Fruit fly (Drosophila melanogaster): ENCODE measurements around the gene CG34263.

Gene CG34263

DNA sequence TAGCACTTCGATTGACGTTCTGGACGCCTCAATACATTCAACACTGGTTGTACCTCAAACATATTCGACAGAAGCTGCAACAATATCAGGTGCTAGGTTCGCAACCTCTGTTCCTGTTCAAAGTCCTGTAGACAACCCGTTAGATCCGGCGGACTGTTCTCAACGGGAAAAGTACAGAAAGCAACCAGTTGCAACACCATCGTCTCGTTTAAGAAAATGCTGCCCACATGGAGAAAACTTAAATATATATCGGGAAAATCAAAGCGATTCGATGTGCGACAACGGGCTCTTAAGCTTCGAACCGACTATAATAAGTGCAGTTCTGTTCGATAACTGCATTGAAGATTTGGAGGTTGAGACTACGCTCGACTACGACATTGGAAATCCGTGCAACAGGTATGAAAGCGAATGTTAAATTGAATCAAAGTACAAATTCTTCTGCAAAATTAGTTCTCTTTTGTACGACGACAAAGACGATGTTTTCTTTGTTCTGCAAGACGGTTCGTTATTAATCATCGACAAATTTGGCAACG, 17.4 kb downstream of the CG34263 start:
- no peak for TF ChIP-seq Hr38 (GFP tag; optimal IDR thresholded peaks at IDR 0.05)
- no peak for TF ChIP-seq Eip93F (GFP tag; optimal IDR thresholded peaks at IDR 0.05)
- no peak for TF ChIP-seq CG6792 (GFP tag; optimal IDR thresholded peaks at IDR 0.05)
- no peak for TF ChIP-seq CG6854 (GFP tag; optimal IDR thresholded peaks at IDR 0.05)
- no peak for TF ChIP-seq CG6163 (GFP tag; IDR thresholded peaks at IDR 0.05)
- no peak for TF ChIP-seq CG11902 (GFP tag; optimal IDR thresholded peaks at IDR 0.05)
- TF ChIP-seq CG9139 (GFP tag; optimal IDR thresholded peaks at IDR 0.05), result no peak
- no peak for TF ChIP-seq Sox15 (GFP tag; optimal IDR thresholded peaks at IDR 0.05)
- TF ChIP-seq CG32006 (GFP tag; optimal IDR thresholded peaks at IDR 0.05), result no peak
- no peak for TF ChIP-seq spab (GFP tag; optimal IDR thresholded peaks at IDR 0.05)
- TF ChIP-seq Met (GFP tag; optimal IDR thresholded peaks at IDR 0.05), result no peak
- TF ChIP-seq Blimp-1 (GFP tag; optimal IDR thresholded peaks at IDR 0.05), result no peak
- no peak for TF ChIP-seq CG31627 (GFP tag; optimal IDR thresholded peaks at IDR 0.05)
- TF ChIP-seq CG11762 (GFP tag; optimal IDR thresholded peaks at IDR 0.05; ENCODE audit: insufficient read depth), result no peak

dm6 chr3L:247482-248225, 18.1 kb downstream of the CG34263 start, which contains the start of gene mthl14:
Gene mthl14, plus strand, starts transcription at chr3L:247491.
- no peak for TF ChIP-seq CG9139 (GFP tag; optimal IDR thresholded peaks at IDR 0.05)
- peak; percentile 79 for TF ChIP-seq fkh (GFP tag; optimal IDR thresholded peaks at IDR 0.05)

- TF ChIP-seq Gug (GFP tag; IDR thresholded peaks at IDR 0.05), result no peak
- TF ChIP-seq lz (GFP tag; optimal IDR thresholded peaks at IDR 0.05), result peak; percentile 67
- TF ChIP-seq Eip78C (GFP tag), result peak; percentile 91
- no peak for TF ChIP-seq CG6163 (GFP tag; IDR thresholded peaks at IDR 0.05)
- TF ChIP-seq achi (GFP tag; optimal IDR thresholded peaks at IDR 0.05), result peak; percentile 97
- peak; percentile 17 for TF ChIP-seq CG3032 (tag; optimal IDR thresholded peaks at IDR 0.05)
- no peak for TF ChIP-seq Sox102F (GFP tag; optimal IDR thresholded peaks at IDR 0.05)
- no peak for TF ChIP-seq Lpt (GFP tag; optimal IDR thresholded peaks at IDR 0.05)
- peak; percentile 60 for TF ChIP-seq esn (GFP tag; optimal IDR thresholded peaks at IDR 0.05)
- TF ChIP-seq CG6854 (GFP tag; optimal IDR thresholded peaks at IDR 0.05), result peak; percentile 25
Observed at dm6 chr3L:246644-247199, 19.0 kb downstream of the CG34263 start.

- no peak for TF ChIP-seq Eip93F (GFP tag; optimal IDR thresholded peaks at IDR 0.05)
- no peak for TF ChIP-seq esn (GFP tag; optimal IDR thresholded peaks at IDR 0.05)
- TF ChIP-seq OdsH (GFP tag; optimal IDR thresholded peaks at IDR 0.05), result no peak
- no peak for TF ChIP-seq CG6163 (GFP tag; IDR thresholded peaks at IDR 0.05)
- no peak for TF ChIP-seq acj6 (GFP tag; optimal IDR thresholded peaks at IDR 0.05)
- no peak for TF ChIP-seq CG10669 (GFP tag; optimal IDR thresholded peaks at IDR 0.05)
- TF ChIP-seq cyc (GFP tag; optimal IDR thresholded peaks at IDR 0.05), result no peak
- no peak for TF ChIP-seq fd85E (GFP tag; optimal IDR thresholded peaks at IDR 0.05)
- no peak for TF ChIP-seq CG9139 (GFP tag; optimal IDR thresholded peaks at IDR 0.05)
- no peak for TF ChIP-seq CG7368 (GFP tag; optimal IDR thresholded peaks at IDR 0.05)
- no peak for TF ChIP-seq Ets96B (tag; optimal IDR thresholded peaks at IDR 0.05)
- TF ChIP-seq salr (GFP tag; optimal IDR thresholded peaks at IDR 0.05), result no peak
- no peak for TF ChIP-seq Sox102F (GFP tag; optimal IDR thresholded peaks at IDR 0.05)
- no peak for TF ChIP-seq CG11902 (GFP tag; optimal IDR thresholded peaks at IDR 0.05)
- no peak for TF ChIP-seq ss (GFP tag; optimal IDR thresholded peaks at IDR 0.05)
- TF ChIP-seq Eip78C (GFP tag), result no peak
- TF ChIP-seq Lpt (GFP tag; optimal IDR thresholded peaks at IDR 0.05), result no peak
Observed at dm6 chr3L:234337-234736, 31.4 kb downstream of the CG34263 start.

Measured in whole organism, prepupa.